Fruit fly (Drosophila melanogaster) whole organism, prepupa: ENCODE results near the gene CG12017.
A peak's percentile ranks its signal among the peaks of the same experiment; 100 is the strongest.

Experiments
- Blimp-1 ChIP-seq: fragments of 200-800 bp; sonication (Bioruptor generic); optimal IDR thresholded peaks from 3 replicates; lab custom pipeline; 2017; ENCODE audit warnings: missing biosample characterization, missing genetic modification characterization, mild to moderate bottlenecking, moderate library complexity, missing genetic modification reagents
- CG10631 ChIP-seq: fragments of 200-800 bp; sonication (Bioruptor generic); optimal IDR thresholded peaks from 2 replicates; lab custom pipeline; 2016; ENCODE audit warnings: missing biosample characterization, missing genetic modification characterization
- CG11294 ChIP-seq: fragments of 200-800 bp; sonication (Bioruptor generic); IDR thresholded peaks from 2 replicates; pipeline ENCODE4 v1.3.6; 2022; ENCODE audit warnings: missing biosample characterization, missing genetic modification characterization
- CG11762 ChIP-seq: fragments of 200-800 bp; sonication (Bioruptor generic); optimal IDR thresholded peaks from 3 replicates; lab custom pipeline; 2016; ENCODE audit warnings: missing biosample characterization, missing genetic modification characterization; ENCODE audit not compliant: insufficient read depth
- CG11902 ChIP-seq: fragments of 200-800 bp; sonication (Bioruptor generic); optimal IDR thresholded peaks from 3 replicates; lab custom pipeline; 2016; ENCODE audit warnings: missing biosample characterization, missing genetic modification characterization
- CG15336 ChIP-seq: fragments of 200-800 bp; sonication (Bioruptor generic); IDR thresholded peaks from 2 replicates; pipeline ENCODE4 v1.3.6; 2022; ENCODE audit warnings: missing biosample characterization, missing genetic modification characterization
- CG16779 ChIP-seq: fragments of 200-800 bp; sonication (Bioruptor generic); optimal IDR thresholded peaks from 3 replicates; lab custom pipeline; 2017; ENCODE audit warnings: missing biosample characterization, mild to moderate bottlenecking, missing genetic modification characterization
- CG34406 ChIP-seq: fragments of 200-800 bp; sonication (Bioruptor generic); optimal IDR thresholded peaks from 3 replicates; lab custom pipeline; 2016; ENCODE audit warnings: missing biosample characterization, missing genetic modification characterization
- CG3919 ChIP-seq: fragments of 200-800 bp; sonication (Bioruptor generic); optimal IDR thresholded peaks from 3 replicates; lab custom pipeline; 2016; ENCODE audit warnings: missing biosample characterization, missing genetic modification characterization
- CG4318 ChIP-seq: fragments of 200-800 bp; sonication (Bioruptor generic); optimal IDR thresholded peaks from 3 replicates; lab custom pipeline; 2017; ENCODE audit warnings: missing biosample characterization, mild to moderate bottlenecking, missing genetic modification characterization
- CG6163 ChIP-seq: fragments of 200-800 bp; sonication (Bioruptor generic); IDR thresholded peaks from 3 replicates; pipeline ENCODE4 v1.3.6; 2022; ENCODE audit warnings: missing biosample characterization, missing genetic modification characterization
- CG6792 ChIP-seq: fragments of 200-800 bp; sonication (Bioruptor generic); optimal IDR thresholded peaks from 3 replicates; lab custom pipeline; 2016; ENCODE audit warnings: missing biosample characterization, missing genetic modification characterization
- CG8632 ChIP-seq: fragments of 200-800 bp; sonication (Bioruptor generic); optimal IDR thresholded peaks from 3 replicates; lab custom pipeline; 2016; ENCODE audit warnings: missing biosample characterization, missing genetic modification characterization
- CG9139 ChIP-seq: fragments of 200-800 bp; sonication (Bioruptor generic); optimal IDR thresholded peaks from 3 replicates; lab custom pipeline; 2017; ENCODE audit warnings: missing biosample characterization, mild to moderate bottlenecking, missing genetic modification characterization
- Eip75B ChIP-seq: fragments of 200-800 bp; sonication (Bioruptor generic); optimal IDR thresholded peaks from 3 replicates; lab custom pipeline; 2016; ENCODE audit warnings: missing biosample characterization, missing genetic modification characterization
- Eip78C ChIP-seq: fragments of 200-800 bp; sonication (Bioruptor generic); peaks from one replicate; lab custom pipeline; 2016; ENCODE audit warnings: missing biosample characterization, missing genetic modification characterization
- Eip93F ChIP-seq: fragments of 200-800 bp; sonication (Bioruptor generic); optimal IDR thresholded peaks from 2 replicates; lab custom pipeline; 2016; ENCODE audit warnings: missing biosample characterization, mild to moderate bottlenecking, missing genetic modification characterization
- Ets21C ChIP-seq: fragments of 200-800 bp; sonication (Bioruptor generic); optimal IDR thresholded peaks from 3 replicates; lab custom pipeline; 2016; ENCODE audit warnings: missing biosample characterization, missing genetic modification characterization
- Ets96B ChIP-seq: fragments of 200-800 bp; optimal IDR thresholded peaks from 2 replicates; lab custom pipeline; 2019; ENCODE audit warnings: missing biosample characterization, mild to moderate bottlenecking, missing genetic modification characterization, moderate library complexity
- Hr38 ChIP-seq: sonication (Bioruptor generic); optimal IDR thresholded peaks from 2 replicates; lab custom pipeline; 2016; ENCODE audit warnings: missing biosample characterization, missing genetic modification characterization
- Hr4 ChIP-seq: fragments of 200-800 bp; sonication (Bioruptor generic); optimal IDR thresholded peaks from 3 replicates; lab custom pipeline; 2016; ENCODE audit warnings: missing biosample characterization, missing genetic modification characterization
- Lpt ChIP-seq: fragments of 200-800 bp; sonication (Bioruptor generic); optimal IDR thresholded peaks from 3 replicates; lab custom pipeline; 2016; ENCODE audit warnings: missing biosample characterization, missing genetic modification characterization
- Met ChIP-seq: fragments of 200-800 bp; sonication (Bioruptor generic); optimal IDR thresholded peaks from 3 replicates; lab custom pipeline; 2016; ENCODE audit warnings: missing biosample characterization, missing genetic modification characterization
- OdsH ChIP-seq: fragments of 200-800 bp; sonication (Bioruptor generic); optimal IDR thresholded peaks from 3 replicates; lab custom pipeline; 2016; ENCODE audit warnings: missing biosample characterization, missing genetic modification characterization
- Smox ChIP-seq: fragments of 200-800 bp; sonication (Bioruptor generic); optimal IDR thresholded peaks from 3 replicates; lab custom pipeline; 2016; ENCODE audit warnings: missing biosample characterization, missing genetic modification characterization
- Sox102F ChIP-seq: fragments of 200-800 bp; sonication (Bioruptor generic); optimal IDR thresholded peaks from 2 replicates; lab custom pipeline; 2016; ENCODE audit warnings: missing biosample characterization, mild to moderate bottlenecking, missing genetic modification characterization
- Sox15 ChIP-seq: fragments of 200-800 bp; sonication (Bioruptor generic); optimal IDR thresholded peaks from 3 replicates; lab custom pipeline; 2016; ENCODE audit warnings: missing biosample characterization, missing genetic modification characterization
- achi ChIP-seq: fragments of 200-800 bp; sonication (Bioruptor generic); optimal IDR thresholded peaks from 3 replicates; lab custom pipeline; 2016; ENCODE audit warnings: missing biosample characterization, missing genetic modification characterization
- cyc ChIP-seq: fragments of 200-800 bp; sonication (Bioruptor generic); optimal IDR thresholded peaks from 3 replicates; lab custom pipeline; 2016; ENCODE audit warnings: missing biosample characterization, missing genetic modification characterization
- dac ChIP-seq: fragments of 200-800 bp; sonication (Bioruptor generic); optimal IDR thresholded peaks from 2 replicates; lab custom pipeline; 2017; ENCODE audit warnings: missing biosample characterization, mild to moderate bottlenecking, missing genetic modification characterization
- dsx ChIP-seq: fragments of 200-800 bp; optimal IDR thresholded peaks from 3 replicates; lab custom pipeline; 2019; ENCODE audit warnings: missing biosample characterization, mild to moderate bottlenecking, missing genetic modification characterization, moderate library complexity; ENCODE audit not compliant: poor library complexity, severe bottlenecking
- eg ChIP-seq: fragments of 200-800 bp; sonication (Bioruptor generic); IDR thresholded peaks from 3 replicates; pipeline ENCODE4 v1.3.6; 2022; ENCODE audit warnings: missing biosample characterization, missing genetic modification characterization
- esn ChIP-seq: fragments of 200-800 bp; sonication (Bioruptor generic); optimal IDR thresholded peaks from 2 replicates; lab custom pipeline; 2016; ENCODE audit warnings: missing biosample characterization, mild to moderate bottlenecking, missing genetic modification characterization, moderate library complexity
- fd59A ChIP-seq: fragments of 200-800 bp; sonication (Bioruptor generic); optimal IDR thresholded peaks from 2 replicates; lab custom pipeline; 2017; ENCODE audit warnings: missing biosample characterization, mild to moderate bottlenecking, missing genetic modification characterization, missing genetic modification reagents
- fd85E ChIP-seq: fragments of 200-800 bp; sonication (Bioruptor generic); optimal IDR thresholded peaks from 3 replicates; lab custom pipeline; 2016; ENCODE audit warnings: missing biosample characterization, missing genetic modification characterization
- fkh ChIP-seq: fragments of 200-800 bp; sonication (Bioruptor generic); optimal IDR thresholded peaks from 3 replicates; lab custom pipeline; 2017; ENCODE audit warnings: missing biosample characterization, mild to moderate bottlenecking, missing genetic modification characterization, moderate library complexity
- lz ChIP-seq: fragments of 200-800 bp; sonication (Bioruptor generic); optimal IDR thresholded peaks from 3 replicates; lab custom pipeline; 2016; ENCODE audit warnings: missing biosample characterization, missing genetic modification characterization
- net ChIP-seq: fragments of 200-800 bp; sonication (Bioruptor generic); optimal IDR thresholded peaks from 3 replicates; lab custom pipeline; 2016; ENCODE audit warnings: missing biosample characterization, missing genetic modification characterization
- pdm3 ChIP-seq: fragments of 200-800 bp; sonication (Bioruptor generic); optimal IDR thresholded peaks from 3 replicates; lab custom pipeline; 2016; ENCODE audit warnings: missing biosample characterization, missing genetic modification characterization
- salr ChIP-seq, 2 experiments: fragments of 200-800 bp; sonication (Bioruptor generic); optimal IDR thresholded peaks; 3 replicates each; lab custom pipeline; 2016 to 2018; ENCODE audit warnings: missing biosample characterization in 2 of 2, missing genetic modification characterization in 2 of 2, mild to moderate bottlenecking in 1 of 2
- spab ChIP-seq: fragments of 200-800 bp; sonication (Bioruptor generic); optimal IDR thresholded peaks from 2 replicates; lab custom pipeline; 2017; ENCODE audit warnings: missing biosample characterization, mild to moderate bottlenecking, missing genetic modification characterization, missing genetic modification reagents
- ss ChIP-seq, 2 experiments: fragments of 200-800 bp; sonication (Bioruptor generic); optimal IDR thresholded peaks; 2 replicates in 1 of 2; 3 replicates in 1 of 2; lab custom pipeline; 2017 to 2018; ENCODE audit warnings: mild to moderate bottlenecking in 2 of 2, missing biosample characterization in 2 of 2, missing genetic modification characterization in 2 of 2, moderate library complexity in 1 of 2
- svp ChIP-seq: fragments of 200-800 bp; sonication (Bioruptor generic); peaks from one replicate; lab custom pipeline; 2016; ENCODE audit warnings: missing biosample characterization, missing genetic modification characterization
- topi ChIP-seq: fragments of 200-800 bp; sonication (Bioruptor generic); optimal IDR thresholded peaks from 3 replicates; lab custom pipeline; 2016; ENCODE audit warnings: missing biosample characterization, missing genetic modification characterization
- vri ChIP-seq: fragments of 200-800 bp; sonication (Bioruptor generic); optimal IDR thresholded peaks from 3 replicates; lab custom pipeline; 2016; ENCODE audit warnings: missing biosample characterization, mild to moderate bottlenecking, missing genetic modification characterization

CG12017 gene

dm6 chr3L:3249997-3250774 is 29.9 kb upstream of the CG12017 start (continued):
- peak; percentile 47 for TF ChIP-seq spab (GFP tag; lab: Kevin White, UChicago)
- TF ChIP-seq CG11294 (GFP tag; lab: Robert Waterston, UW): peak; percentile 81
- peak in 1 of 2 experiments; percentile 99 for TF ChIP-seq salr (GFP tag; optimal IDR thresholded peaks at IDR 0.05; lab: Kevin White, UChicago)
- TF ChIP-seq Blimp-1 (GFP tag; lab: Kevin White, UChicago): peak; percentile 43
- no peak for TF ChIP-seq Sox102F (GFP tag; lab: Kevin White, UChicago)
- TF ChIP-seq CG10631 (GFP tag; lab: Kevin White, UChicago): peak; percentile 90
- TF ChIP-seq dsx (GFP tag; lab: Kevin White, UChicago): peak; percentile 28
- peak; percentile 80 for TF ChIP-seq fkh (GFP tag; lab: Kevin White, UChicago)
- peak; percentile 84 for TF ChIP-seq CG3919 (GFP tag; lab: Kevin White, UChicago)
- peak; percentile 48; the same call in 2 of the 3 replicates for TF ChIP-seq CG6163 (GFP tag; lab: Robert Waterston, UW)
- peak; percentile 88 for TF ChIP-seq dac (GFP tag; lab: Kevin White, UChicago)
- TF ChIP-seq vri (GFP tag; lab: Kevin White, UChicago): peak; percentile 10
- peak; percentile 38 for TF ChIP-seq cyc (GFP tag; lab: Kevin White, UChicago)
- TF ChIP-seq CG4318 (GFP tag; lab: Kevin White, UChicago): peak; percentile 95
- TF ChIP-seq Hr38: no peak
- TF ChIP-seq Ets21C (GFP tag; lab: Kevin White, UChicago): no peak
- peak; percentile 96 for TF ChIP-seq Hr4 (GFP tag; lab: Kevin White, UChicago)
- peak; percentile 63 for TF ChIP-seq CG16779
- TF ChIP-seq CG9139 (GFP tag; lab: Kevin White, UChicago): peak; percentile 8
- peak; percentile 69 for TF ChIP-seq CG6792 (GFP tag; lab: Kevin White, UChicago)
- TF ChIP-seq esn (GFP tag; lab: Kevin White, UChicago): peak; percentile 39
- TF ChIP-seq fd85E (GFP tag; lab: Kevin White, UChicago): no peak
- peak; percentile 77 for TF ChIP-seq eg (GFP tag; lab: Robert Waterston, UW)
- TF ChIP-seq Eip93F: peak; percentile 15
- TF ChIP-seq Ets96B (tag; lab: Kevin White, UChicago): peak; percentile 68
- TF ChIP-seq achi (GFP tag; lab: Kevin White, UChicago): peak; percentile 90
- TF ChIP-seq Sox15 (GFP tag; lab: Kevin White, UChicago): peak; percentile 38
- TF ChIP-seq lz (GFP tag; lab: Kevin White, UChicago): peak; percentile 41
- TF ChIP-seq OdsH (GFP tag; lab: Kevin White, UChicago): peak; percentile 89
- TF ChIP-seq Eip75B (GFP tag; lab: Kevin White, UChicago): peak; percentile 70
- TF ChIP-seq CG15336: peak; percentile 87
- TF ChIP-seq pdm3 (GFP tag; lab: Kevin White, UChicago): peak; percentile 87
- TF ChIP-seq Lpt (GFP tag; lab: Kevin White, UChicago): peak; percentile 94
- peak; percentile 78 for TF ChIP-seq svp (GFP tag; lab: Kevin White, UChicago)

- TF ChIP-seq Eip78C (GFP tag; lab: Kevin White, UChicago) (peak; percentile 40), CG6792 (GFP tag; lab: Kevin White, UChicago) (no peak), CG9139 (GFP tag; lab: Kevin White, UChicago) (no peak), esn (GFP tag; lab: Kevin White, UChicago) (peak; percentile 30), Sox102F (GFP tag; lab: Kevin White, UChicago) (no peak), fd59A (GFP tag; lab: Kevin White, UChicago) (no peak), CG11762 (GFP tag; lab: Kevin White, UChicago) (no peak), vri (GFP tag; lab: Kevin White, UChicago) (peak; percentile 4), salr (GFP tag; optimal IDR thresholded peaks at IDR 0.05; lab: Kevin White, UChicago) (no peak), Smox (GFP tag; lab: Kevin White, UChicago) (peak; percentile 18), net (peak; percentile 27), CG11294 (GFP tag; lab: Robert Waterston, UW) (no peak), topi (GFP tag; lab: Kevin White, UChicago) (no peak), Eip93F (peak; percentile 79), ss (GFP tag; optimal IDR thresholded peaks at IDR 0.05; lab: Kevin White, UChicago) (no peak), CG8632 (GFP tag; lab: Kevin White, UChicago) (no peak), OdsH (GFP tag; lab: Kevin White, UChicago) (peak; percentile 6), Met (GFP tag; lab: Kevin White, UChicago) (no peak), svp (GFP tag; lab: Kevin White, UChicago) (peak; percentile 80), CG11902 (GFP tag; lab: Kevin White, UChicago) (no peak), CG34406 (GFP tag; lab: Kevin White, UChicago) (no peak)
Observed at dm6 chr3L:3250922-3251658, 28.9 kb upstream of the CG12017 start.
